Fruit fly (Drosophila melanogaster) whole organism, wandering third instar larva: Measurements from ENCODE around the gene Prp4k.
A peak's percentile ranks its signal among the peaks of the same experiment; 100 is the strongest.

Experiments
- Abd-B ChIP-seq: fragments of >200 bp; optimal IDR thresholded peaks from 2 replicates; lab custom pipeline; 2017; ENCODE audit warnings: missing biosample characterization, missing genetic modification characterization
- CG32264 ChIP-seq: fragments of 200-800 bp; sonication (Bioruptor generic); optimal IDR thresholded peaks from 2 replicates; lab custom pipeline; 2016; ENCODE audit warnings: missing biosample characterization, missing genetic modification characterization
- CG9705 ChIP-seq: fragments of 200-800 bp; sonication (Bioruptor generic); optimal IDR thresholded peaks from 2 replicates; lab custom pipeline; 2018; ENCODE audit warnings: missing biosample characterization, mild to moderate bottlenecking, missing genetic modification characterization
- CrebA ChIP-seq: fragments of 200-800 bp; sonication (Bioruptor generic); optimal IDR thresholded peaks from 2 replicates; lab custom pipeline; 2016; ENCODE audit warnings: missing biosample characterization, mild to moderate bottlenecking, missing genetic modification characterization, borderline replicate concordance
- Dfd ChIP-seq: fragments of >200 bp; optimal IDR thresholded peaks from 2 replicates; lab custom pipeline; 2017; ENCODE audit warnings: missing biosample characterization, missing genetic modification characterization
- Dif ChIP-seq: fragments of 200-275, 200-300 bp; sonication (Bioruptor generic); optimal IDR thresholded peaks from 2 replicates; lab custom pipeline; 2018; ENCODE audit warnings: missing biosample characterization, missing genetic modification characterization; ENCODE audit not compliant: partially characterized antibody
- GATAd ChIP-seq: sonication (Bioruptor generic); optimal IDR thresholded peaks from 2 replicates; lab custom pipeline; 2016; ENCODE audit warnings: missing biosample characterization, missing genetic modification characterization
- HLH106 ChIP-seq: fragments of 200-800 bp; optimal IDR thresholded peaks from 3 replicates; lab custom pipeline; 2019; ENCODE audit warnings: missing biosample characterization, mild to moderate bottlenecking, missing genetic modification characterization, moderate library complexity
- Hnf4 ChIP-seq: fragments of 200-800 bp; sonication (Bioruptor generic); optimal IDR thresholded peaks from 2 replicates; lab custom pipeline; 2016; ENCODE audit warnings: missing biosample characterization, mild to moderate bottlenecking, missing genetic modification characterization
- Hr78 ChIP-seq: fragments of >200 bp; optimal IDR thresholded peaks from 2 replicates; lab custom pipeline; 2017; ENCODE audit warnings: missing biosample characterization, missing genetic modification characterization
- Hr83 ChIP-seq: fragments of 200-300 bp; sonication (Bioruptor generic); optimal IDR thresholded peaks from 2 replicates; lab custom pipeline; 2016; ENCODE audit warnings: missing biosample characterization, mild to moderate bottlenecking, missing genetic modification characterization, moderate library complexity; ENCODE audit not compliant: poor library complexity, severe bottlenecking
- Jra ChIP-seq: sonication (Bioruptor generic); optimal IDR thresholded peaks from 2 replicates; lab custom pipeline; 2016; ENCODE audit warnings: missing biosample characterization, missing genetic modification characterization
- Mio ChIP-seq: sonication (Bioruptor generic); optimal IDR thresholded peaks from 2 replicates; lab custom pipeline; 2016; ENCODE audit warnings: missing biosample characterization, missing genetic modification characterization
- Myc ChIP-seq: fragments of >200 bp; optimal IDR thresholded peaks from 2 replicates; lab custom pipeline; 2017
- N ChIP-seq: fragments of >200 bp; optimal IDR thresholded peaks from 2 replicates; lab custom pipeline; 2018; ENCODE audit warnings: missing biosample characterization, missing external identifiers, missing genetic modification characterization
- OdsH ChIP-seq: fragments of 200-800 bp; sonication (Bioruptor generic); optimal IDR thresholded peaks from 2 replicates; lab custom pipeline; 2016; ENCODE audit warnings: missing biosample characterization, mild to moderate bottlenecking, missing genetic modification characterization
- Rel ChIP-seq, 2 experiments: fragments of 200-800 bp; sonication (Bioruptor generic) in 1 of 2; optimal IDR thresholded peaks; 2 replicates in 1 of 2; 3 replicates in 1 of 2; lab custom pipeline; 2016 to 2019; ENCODE audit warnings: mild to moderate bottlenecking in 2 of 2, missing biosample characterization in 2 of 2, missing genetic modification characterization in 2 of 2, moderate library complexity in 1 of 2
- Sp1 ChIP-seq: fragments of 200-800 bp; sonication (Bioruptor generic); optimal IDR thresholded peaks from 3 replicates; lab custom pipeline; 2019; ENCODE audit warnings: missing biosample characterization, mild to moderate bottlenecking, missing genetic modification characterization, moderate library complexity
- Vsx2 ChIP-seq: fragments of 200-300, 225-300 bp; sonication (Bioruptor generic); optimal IDR thresholded peaks from 2 replicates; lab custom pipeline; 2018; ENCODE audit warnings: missing biosample characterization, missing genetic modification characterization; ENCODE audit not compliant: partially characterized antibody
- br ChIP-seq: fragments of 200-800 bp; sonication (Bioruptor generic); optimal IDR thresholded peaks from 2 replicates; lab custom pipeline; 2016; ENCODE audit warnings: missing biosample characterization, missing genetic modification characterization
- brk ChIP-seq: fragments of 200-800 bp; sonication (Bioruptor generic); optimal IDR thresholded peaks from 2 replicates; lab custom pipeline; 2016; ENCODE audit warnings: missing biosample characterization, mild to moderate bottlenecking, missing genetic modification characterization
- dl ChIP-seq, 2 experiments: fragments of 175-275, 200-275 bp in 1 of 2; fragments of 200-275 bp in 1 of 2; sonication (Bioruptor generic); optimal IDR thresholded peaks; lab custom pipeline; 2018; ENCODE audit warnings: mild to moderate bottlenecking in 2 of 2, missing biosample characterization in 2 of 2, missing genetic modification characterization in 2 of 2, moderate library complexity in 2 of 2; ENCODE audit not compliant: partially characterized antibody in 2 of 2, insufficient read depth in 1 of 2
- dmrt93B ChIP-seq: fragments of 200-800 bp; sonication (Bioruptor generic); optimal IDR thresholded peaks from 2 replicates; lab custom pipeline; 2018; ENCODE audit warnings: missing biosample characterization, mild to moderate bottlenecking, missing genetic modification characterization
- dsf ChIP-seq: sonication (Bioruptor generic); optimal IDR thresholded peaks from 2 replicates; lab custom pipeline; 2016; ENCODE audit warnings: missing biosample characterization, missing genetic modification characterization, borderline replicate concordance
- ey ChIP-seq: fragments of 200-800 bp; sonication (Bioruptor generic); optimal IDR thresholded peaks from 2 replicates; lab custom pipeline; 2016; ENCODE audit warnings: missing biosample characterization, missing genetic modification characterization
- foxo ChIP-seq, 2 experiments: fragments of 200-800 bp; sonication (Bioruptor generic); optimal IDR thresholded peaks; 2 replicates in 1 of 2; 3 replicates in 1 of 2; lab custom pipeline; 2016 to 2017; ENCODE audit warnings: missing biosample characterization in 2 of 2, missing genetic modification characterization in 2 of 2
- fru ChIP-seq: fragments of 200-800 bp; sonication (Bioruptor generic); optimal IDR thresholded peaks from 3 replicates; lab custom pipeline; 2016; ENCODE audit warnings: missing biosample characterization, mild to moderate bottlenecking, missing genetic modification characterization
- h ChIP-seq: fragments of 200-800 bp; sonication (Bioruptor generic); optimal IDR thresholded peaks from 3 replicates; lab custom pipeline; 2016; ENCODE audit warnings: missing biosample characterization, mild to moderate bottlenecking, missing genetic modification characterization
- jim ChIP-seq: fragments of 175-275, 200-325 bp; sonication (Bioruptor generic); optimal IDR thresholded peaks from 2 replicates; lab custom pipeline; 2016; ENCODE audit warnings: missing biosample characterization, mild to moderate bottlenecking, missing genetic modification characterization
- lola ChIP-seq: fragments of >200 bp; optimal IDR thresholded peaks from 2 replicates; lab custom pipeline; 2017; ENCODE audit warnings: missing biosample characterization, missing genetic modification characterization
- pan ChIP-seq: fragments of >200 bp; optimal IDR thresholded peaks from 2 replicates; lab custom pipeline; 2017
- psq ChIP-seq: fragments of 200-800 bp; sonication (Bioruptor generic); optimal IDR thresholded peaks from 3 replicates; lab custom pipeline; 2017; ENCODE audit warnings: missing biosample characterization, mild to moderate bottlenecking, missing genetic modification characterization, moderate library complexity
- rgr ChIP-seq: fragments of 200-800 bp; sonication (Bioruptor generic); optimal IDR thresholded peaks from 3 replicates; lab custom pipeline; 2016; ENCODE audit warnings: missing biosample characterization, mild to moderate bottlenecking, missing genetic modification characterization
- sage ChIP-seq: fragments of 200-800 bp; sonication (Bioruptor generic); optimal IDR thresholded peaks from 2 replicates; lab custom pipeline; 2016; ENCODE audit warnings: missing biosample characterization, mild to moderate bottlenecking, missing genetic modification characterization
- sv ChIP-seq: fragments of 200-800 bp; sonication (Bioruptor generic); optimal IDR thresholded peaks from 3 replicates; lab custom pipeline; 2016; ENCODE audit warnings: missing biosample characterization, missing genetic modification characterization
- tai ChIP-seq: sonication (Bioruptor generic); optimal IDR thresholded peaks from 2 replicates; lab custom pipeline; 2016; ENCODE audit warnings: missing biosample characterization, missing genetic modification characterization
- usp ChIP-seq: fragments of >200 bp; optimal IDR thresholded peaks from 2 replicates; lab custom pipeline; 2017; ENCODE audit warnings: missing biosample characterization, missing genetic modification characterization
- woc ChIP-seq: sonication (Bioruptor generic); optimal IDR thresholded peaks from 2 replicates; lab custom pipeline; 2016; ENCODE audit warnings: missing biosample characterization, mild to moderate bottlenecking, missing genetic modification characterization

Prp4k gene

DNA sequence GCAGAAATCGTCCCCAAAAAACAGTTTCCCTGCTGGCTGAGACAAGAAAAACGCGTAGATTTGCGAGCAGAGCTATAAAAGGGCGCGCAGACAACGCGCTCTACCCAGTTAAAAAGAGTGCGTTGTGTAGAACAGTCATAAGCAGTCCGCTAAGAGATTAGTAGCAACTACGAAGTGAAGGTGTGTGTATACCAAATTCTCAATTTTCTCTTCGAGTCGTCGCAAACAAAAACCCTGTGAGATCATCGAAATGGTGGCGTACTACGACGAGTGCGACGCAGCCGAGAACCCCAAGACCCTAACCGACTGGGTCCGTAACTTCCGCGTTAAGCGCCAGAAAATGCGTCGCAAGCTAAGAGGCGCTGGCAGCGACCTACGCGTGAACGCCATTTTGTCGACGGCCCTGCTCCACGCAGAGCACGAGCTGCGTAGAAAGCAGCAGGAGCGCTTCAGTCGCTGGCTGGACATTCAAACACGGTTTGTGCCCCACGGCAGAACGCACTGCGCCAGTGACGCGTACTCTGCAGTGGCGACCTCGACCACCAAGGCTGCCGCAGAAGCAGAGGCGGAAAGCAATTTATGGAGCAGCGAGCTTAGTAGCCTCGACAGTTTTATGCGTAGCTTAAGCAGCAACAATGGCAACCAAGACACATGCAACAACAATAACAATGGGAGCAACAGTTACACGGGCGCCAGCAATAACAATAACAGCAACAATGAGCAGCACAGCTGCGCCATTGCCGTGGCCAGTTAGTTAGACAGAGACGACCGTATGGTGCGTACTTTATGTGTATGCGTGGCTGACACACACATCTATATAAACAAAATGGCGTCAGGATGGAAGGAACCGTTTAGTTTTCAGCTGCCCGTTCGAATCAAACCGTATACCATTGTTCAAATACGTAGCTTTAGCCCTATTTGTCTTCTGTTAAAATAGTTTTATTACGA lies 13.0 kb upstream of the Prp4k start:
- TF ChIP-seq Myc (lab: Kevin White, UChicago) (no peak), Hr78 (no peak), foxo (GFP tag; optimal IDR thresholded peaks at IDR 0.05; lab: Kevin White, UChicago) (no peak), Dfd (no peak), usp (no peak), Abd-B (GFP tag; lab: Kevin White, UChicago) (no peak), Hr83 (peak; percentile 52), HLH106 (tag; lab: Kevin White, UChicago) (no peak), dmrt93B (GFP tag; lab: Kevin White, UChicago) (no peak), Mio (GFP tag; lab: Kevin White, UChicago) (peak; percentile 19), fru (no peak), ey (GFP tag; lab: Kevin White, UChicago) (no peak), br (GFP tag; lab: Kevin White, UChicago) (no peak), sage (no peak), jim (GFP tag; lab: Kevin White, UChicago) (peak; percentile 72), lola (GFP tag; lab: Kevin White, UChicago) (no peak), h (GFP tag; lab: Kevin White, UChicago) (no peak), rgr (no peak), N (GFP tag; lab: Kevin White, UChicago) (no peak), dsf (no peak), Rel (GFP tag; optimal IDR thresholded peaks at IDR 0.05; lab: Kevin White, UChicago) (no peak), Rel (tag; optimal IDR thresholded peaks at IDR 0.05; lab: Kevin White, UChicago) (peak; percentile 29), woc (GFP tag; lab: Kevin White, UChicago) (no peak), Jra (GFP tag; lab: Kevin White, UChicago) (no peak), CrebA (GFP tag; lab: Kevin White, UChicago) (no peak), psq (no peak), pan (lab: Kevin White, UChicago) (no peak), tai (peak; percentile 56), dl (GFP tag; optimal IDR thresholded peaks at IDR 0.05; lab: Kevin White, UChicago; ENCODE audit: insufficient read depth in 1 of 2, partially characterized antibody in 2 of 2) (peak in 1 of 2 experiments; percentile 32), Sp1 (GFP tag; lab: Kevin White, UChicago) (peak; percentile 28), Dif (peak; percentile 76), CG9705 (no peak), CG32264 (GFP tag; lab: Kevin White, UChicago) (no peak), Vsx2 (GFP tag; lab: Kevin White, UChicago) (no peak), brk (no peak), GATAd (GFP tag; lab: Kevin White, UChicago) (no peak), Hnf4 (GFP tag; lab: Kevin White, UChicago) (peak; percentile 72), OdsH (peak; percentile 14), sv (GFP tag; lab: Kevin White, UChicago) (no peak)

DNA sequence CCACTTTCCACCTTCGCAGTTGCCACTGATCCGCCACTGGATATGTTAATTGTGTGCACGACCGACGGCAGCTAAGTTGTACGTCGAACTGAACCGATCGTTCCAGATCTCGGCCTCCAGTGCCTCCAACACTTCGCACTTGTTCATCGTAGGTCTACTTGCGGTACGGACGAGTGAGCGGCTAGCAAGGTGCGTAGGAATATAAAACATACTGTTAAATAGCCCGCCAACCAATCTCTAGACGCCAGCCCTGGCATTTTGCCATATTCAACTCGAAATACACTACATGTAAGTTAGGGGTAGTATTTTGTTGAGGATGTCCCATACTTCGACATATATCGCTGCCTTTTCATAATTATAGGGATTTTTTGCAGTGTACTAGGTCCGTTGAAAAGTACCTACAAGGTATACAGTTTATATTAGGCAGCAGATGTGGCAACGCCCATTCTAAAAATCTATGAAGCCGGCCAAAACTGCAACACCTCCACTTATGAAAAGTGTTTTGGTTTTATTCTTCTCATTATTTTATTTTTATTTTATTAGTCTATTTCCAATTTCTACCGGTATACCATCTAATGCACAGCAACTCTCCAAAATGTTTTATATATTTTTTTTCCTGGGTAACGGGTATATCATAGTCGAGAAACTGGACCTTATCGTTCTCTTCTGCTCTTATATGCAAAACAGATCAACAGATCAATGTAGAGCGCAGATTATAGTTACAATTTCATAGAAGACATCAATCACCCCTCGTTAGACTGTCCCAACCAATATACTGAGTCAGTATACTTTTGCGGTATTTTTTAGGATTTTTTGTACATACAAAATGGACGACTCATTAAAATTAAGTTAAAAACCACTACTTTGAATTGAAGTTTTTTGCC lies 12.0 kb upstream of the Prp4k start, which contains the start of the genes pyx and CG33229:
pyx (minus strand) TSS at position 51 of the 884 bp plus-strand sequence.
CG33229 (plus strand) TSS at position 834 of the 884 bp plus-strand sequence.
- no peak for TF ChIP-seq brk
- peak; percentile 60 for TF ChIP-seq OdsH
- no peak for TF ChIP-seq tai
- no peak for TF ChIP-seq GATAd (GFP tag; lab: Kevin White, UChicago)
- peak; percentile 85 for TF ChIP-seq HLH106 (tag; lab: Kevin White, UChicago)
- peak; percentile 73 for TF ChIP-seq dmrt93B (GFP tag; lab: Kevin White, UChicago)
- no peak for TF ChIP-seq CrebA (GFP tag; lab: Kevin White, UChicago)
- TF ChIP-seq Mio (GFP tag; lab: Kevin White, UChicago) = no peak
- peak; percentile 17 for TF ChIP-seq jim (GFP tag; lab: Kevin White, UChicago)
- no peak for TF ChIP-seq pan (lab: Kevin White, UChicago)
- no peak for TF ChIP-seq Hr78
- TF ChIP-seq Vsx2 (GFP tag; lab: Kevin White, UChicago) = no peak
- TF ChIP-seq CG32264 (GFP tag; lab: Kevin White, UChicago) = no peak
- TF ChIP-seq sage = peak; percentile 44
- no peak for TF ChIP-seq lola (GFP tag; lab: Kevin White, UChicago)
- peak; percentile 77 for TF ChIP-seq ey (GFP tag; lab: Kevin White, UChicago)
- no peak for TF ChIP-seq Dfd
- peak; percentile 74 for TF ChIP-seq fru
- no peak for TF ChIP-seq Myc (lab: Kevin White, UChicago)
- TF ChIP-seq N (GFP tag; lab: Kevin White, UChicago) = no peak
- peak; percentile 73 for TF ChIP-seq h (GFP tag; lab: Kevin White, UChicago)
- TF ChIP-seq Dif = no peak
- TF ChIP-seq br (GFP tag; lab: Kevin White, UChicago) = peak; percentile 68
- TF ChIP-seq Hr83 = peak; percentile 63
- peak; percentile 67 for TF ChIP-seq CG9705
- TF ChIP-seq Sp1 (GFP tag; lab: Kevin White, UChicago) = peak; percentile 61
- TF ChIP-seq Jra (GFP tag; lab: Kevin White, UChicago) = no peak
- TF ChIP-seq Rel (GFP tag; optimal IDR thresholded peaks at IDR 0.05; lab: Kevin White, UChicago) = peak; percentile 3
- TF ChIP-seq Rel (tag; optimal IDR thresholded peaks at IDR 0.05; lab: Kevin White, UChicago) = no peak
- TF ChIP-seq sv (GFP tag; lab: Kevin White, UChicago) = peak; percentile 82
- no peak for TF ChIP-seq dsf
- TF ChIP-seq Hnf4 (GFP tag; lab: Kevin White, UChicago) = peak; percentile 4
- TF ChIP-seq dl (GFP tag; optimal IDR thresholded peaks at IDR 0.05; lab: Kevin White, UChicago; ENCODE audit: insufficient read depth in 1 of 2, partially characterized antibody in 2 of 2) = no peak
- peak in 1 of 2 experiments; percentile 81 for TF ChIP-seq foxo (GFP tag; optimal IDR thresholded peaks at IDR 0.05; lab: Kevin White, UChicago)
- no peak for TF ChIP-seq Abd-B (GFP tag; lab: Kevin White, UChicago)
- peak; percentile 37 for TF ChIP-seq woc (GFP tag; lab: Kevin White, UChicago)
